Fruit fly (Drosophila melanogaster): ENCODE measurements around the gene Myo61F.
A peak's percentile ranks its signal among the peaks of the same experiment; 100 is the strongest.

Myo61F gene

DNA sequence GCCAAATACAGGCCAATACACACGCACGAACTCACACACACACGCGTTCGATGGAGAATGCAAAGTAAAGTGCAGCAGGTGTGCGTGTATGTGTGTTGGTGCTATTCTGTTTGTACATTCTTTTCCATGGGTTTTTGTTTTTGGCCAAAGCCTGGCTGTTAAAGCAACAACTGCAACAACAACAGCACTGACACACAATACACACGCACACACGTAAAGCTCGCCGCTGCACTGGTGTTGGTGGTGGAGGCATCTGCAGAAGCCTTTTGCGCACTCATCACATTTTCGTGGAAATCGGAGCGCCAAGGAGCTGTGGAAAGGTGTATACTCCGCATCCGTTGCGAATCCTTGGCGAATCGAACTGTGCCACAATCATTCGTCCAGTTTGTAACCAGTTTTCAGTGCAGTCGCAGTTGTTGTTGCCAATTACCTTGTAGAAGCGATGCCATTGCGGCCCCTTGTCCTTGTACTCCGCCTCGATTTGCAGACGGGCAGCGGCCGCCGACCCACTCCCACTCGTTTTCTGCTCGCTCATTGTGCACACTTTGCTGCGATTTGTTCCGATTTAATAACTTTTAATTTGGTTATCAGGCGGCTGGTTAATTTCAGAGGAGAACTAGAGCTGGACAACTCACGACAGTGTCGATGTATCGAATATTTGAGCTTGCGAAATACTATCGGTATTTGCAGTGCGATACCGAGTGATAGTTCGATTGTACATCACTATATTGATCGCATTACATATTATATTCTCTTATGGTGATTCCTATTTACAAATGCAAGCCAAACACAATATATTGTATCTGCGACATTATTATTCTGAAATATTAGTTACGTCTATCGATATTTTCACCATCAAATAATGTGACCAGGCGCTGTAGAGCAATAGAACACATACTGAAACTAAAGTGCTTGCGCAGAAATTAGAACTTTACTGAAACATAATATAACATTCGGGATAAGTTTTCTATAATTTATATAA is 32.0 kb downstream of the Myo61F start (continued):
- TF ChIP-seq zen (tag; optimal IDR thresholded peaks at IDR 0.05) (peak; percentile 13), CG17612 (GFP tag; IDR thresholded peaks at IDR 0.05) (no peak), h (optimal IDR thresholded peaks at IDR 0.05) (no peak), caup (GFP tag; optimal IDR thresholded peaks at IDR 0.05; ENCODE audit: severe bottlenecking) (peak; percentile 11), CG16813 (GFP tag; IDR thresholded peaks at IDR 0.05; ENCODE audit: partially characterized antibody) (peak; percentile 98), CG8089 (GFP tag; optimal IDR thresholded peaks at IDR 0.05) (no peak), CG11247 (GFP tag; IDR thresholded peaks at IDR 0.05) (no peak), al (GFP tag; IDR thresholded peaks at IDR 0.05) (peak; percentile 19; the same call in 1 of the 2 replicates), mam (GFP tag; optimal IDR thresholded peaks at IDR 0.05) (peak; percentile 44), ranshi (GFP tag; IDR thresholded peaks at IDR 0.05) (peak; percentile 34), Ets65A (GFP tag) (peak; percentile 90), Pdp1 (GFP tag; optimal IDR thresholded peaks at IDR 0.05) (peak; percentile 11 to 25), Xrp1 (GFP tag; IDR thresholded peaks at IDR 0.05) (no peak), CG9797 (GFP tag; optimal IDR thresholded peaks at IDR 0.05) (peak; percentile 49), Sry-δ (GFP tag; optimal IDR thresholded peaks at IDR 0.05) (peak; percentile 98), HLH54F (GFP tag; optimal IDR thresholded peaks at IDR 0.05) (peak; percentile 38), CG11398 (GFP tag; optimal IDR thresholded peaks at IDR 0.05) (no peak), CG3726 (GFP tag; IDR thresholded peaks at IDR 0.05) (no peak), salm (tag; optimal IDR thresholded peaks at IDR 0.05) (no peak), cas (GFP tag; IDR thresholded peaks at IDR 0.05) (no peak), Med (GFP tag) (peak; percentile 88), Fer3 (tag; optimal IDR thresholded peaks at IDR 0.05) (peak; percentile 17), NC2β (GFP tag; optimal IDR thresholded peaks at IDR 0.05) (peak; percentile 10), CG17186 (GFP tag; optimal IDR thresholded peaks at IDR 0.05) (peak; percentile 33), CG10274 (GFP tag; optimal IDR thresholded peaks at IDR 0.05) (no peak), hb (GFP tag; IDR thresholded peaks at IDR 0.05; ENCODE audit: partially characterized antibody) (peak; percentile 98), BtbVII (GFP tag; optimal IDR thresholded peaks at IDR 0.05) (no peak), pzg (GFP tag; optimal IDR thresholded peaks at IDR 0.05) (peak; percentile 85), nmo (GFP tag; optimal IDR thresholded peaks at IDR 0.05) (peak; percentile 61), ssp (GFP tag; IDR thresholded peaks at IDR 0.05) (peak; percentile 21; the same call in 1 of the 2 replicates), Blimp-1 (GFP tag; optimal IDR thresholded peaks at IDR 0.05) (peak; percentile 6), Oaz (GFP tag; IDR thresholded peaks at IDR 0.05) (no peak), CG4617 (GFP tag; optimal IDR thresholded peaks at IDR 0.05; ENCODE audit: borderline replicate concordance) (peak; percentile 41), CG17829 (tag; optimal IDR thresholded peaks at IDR 0.05) (peak; percentile 57), Meics (GFP tag; optimal IDR thresholded peaks at IDR 0.05) (peak; percentile 41), CG13624 (GFP tag; optimal IDR thresholded peaks at IDR 0.05) (peak; percentile 25), CG18262 (tag; optimal IDR thresholded peaks at IDR 0.05) (peak; percentile 50), nerfin-2 (GFP tag; IDR thresholded peaks at IDR 0.05; ENCODE audit: partially characterized antibody) (peak; percentile 96), CG2712 (tag; optimal IDR thresholded peaks at IDR 0.05) (peak; percentile 59), E2f2 (GFP tag; IDR thresholded peaks at IDR 0.05) (peak; percentile 16; the same call in 1 of the 2 replicates), insv (GFP tag; optimal IDR thresholded peaks at IDR 0.05) (peak in 1 of 2 experiments; percentile 94), CG16863 (GFP tag; optimal IDR thresholded peaks at IDR 0.05) (peak; percentile 3), CG7745 (tag; optimal IDR thresholded peaks at IDR 0.05) (no peak), bbx (GFP tag; IDR thresholded peaks at IDR 0.05; ENCODE audit: partially characterized antibody) (peak; percentile 97), CG11560 (tag; IDR thresholded peaks at IDR 0.05) (peak; percentile 97), chn (GFP tag; optimal IDR thresholded peaks at IDR 0.05) (peak; percentile 18), CG9437 (GFP tag; optimal IDR thresholded peaks at IDR 0.05) (peak; percentile 19), CG10543 (GFP tag; optimal IDR thresholded peaks at IDR 0.05) (peak; percentile 29)

All from whole organism, embryonic.